Worm (Caenorhabditis elegans): ENCODE results near the gene gpd-2.
A peak's percentile ranks its signal among the peaks of the same experiment; 100 is the strongest.

DNA sequence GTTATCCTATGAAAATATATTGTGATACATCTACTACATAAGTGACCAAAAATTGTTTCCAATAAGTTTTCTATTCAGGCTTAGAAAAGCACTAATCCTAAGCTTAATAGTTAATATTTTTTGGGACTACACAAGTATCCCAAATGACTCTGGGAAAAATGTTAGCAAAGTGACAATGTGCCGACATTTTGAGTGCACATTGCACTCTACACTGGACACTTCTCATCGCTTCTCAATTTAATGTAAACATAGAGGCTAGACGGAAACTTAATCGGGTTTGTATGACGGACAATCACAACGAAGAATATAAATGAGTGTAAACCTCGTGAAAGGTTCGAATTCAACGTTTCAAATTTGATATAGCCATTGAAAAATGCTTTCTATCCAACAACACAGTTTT lies 2.8 kb downstream of the gpd-2 start:
- TF ChIP-seq nhr-28 (tag; optimal IDR thresholded peaks at IDR 0.05) (no peak), C34B4.2 (tag; optimal IDR thresholded peaks at IDR 0.05) (no peak), nhr-77 (tag; optimal IDR thresholded peaks at IDR 0.05) (no peak), ceh-90 (tag; optimal IDR thresholded peaks at IDR 0.05) (no peak), ces-1 (GFP tag; optimal IDR thresholded peaks at IDR 0.05) (no peak), pqm-1 (tag; optimal IDR thresholded peaks at IDR 0.05) (no peak), zag-1 (tag; optimal IDR thresholded peaks at IDR 0.05) (no peak), ceh-88 (GFP tag; IDR thresholded peaks at IDR 0.05) (no peak), unc-86 (tag; optimal IDR thresholded peaks at IDR 0.05) (no peak), blmp-1 (tag; optimal IDR thresholded peaks at IDR 0.05) (no peak), nhr-12 (tag; optimal IDR thresholded peaks at IDR 0.05) (no peak), ama-1 (optimal IDR thresholded peaks at IDR 0.05) (peak; percentile 90)
